Fruit fly (Drosophila melanogaster): ENCODE data around the gene CG10979.
A peak's percentile ranks its signal among the peaks of the same experiment; 100 is the strongest.

Gene CG10979

dm6 chr3R:5824456-5824855 is 30.0 kb downstream of the CG10979 start, which contains the start of the genes Sec20 and dgrn (continued):
- TF ChIP-seq CG12744 (GFP tag; optimal IDR thresholded peaks at IDR 0.05) (no peak), da (GFP tag; optimal IDR thresholded peaks at IDR 0.05) (no peak), CG14860 (GFP tag; IDR thresholded peaks at IDR 0.05; ENCODE audit: partially characterized antibody) (peak; percentile 82), Ets97D (GFP tag; optimal IDR thresholded peaks at IDR 0.05) (peak; percentile 67), odd (GFP tag; optimal IDR thresholded peaks at IDR 0.05) (no peak), twi (tag; optimal IDR thresholded peaks at IDR 0.05) (peak; percentile 60), ftz-f1 (GFP tag; optimal IDR thresholded peaks at IDR 0.05) (no peak), Hr39 (optimal IDR thresholded peaks at IDR 0.05) (no peak), Tbp (GFP tag; optimal IDR thresholded peaks at IDR 0.05) (no peak), CG14965 (GFP tag; optimal IDR thresholded peaks at IDR 0.05; ENCODE audit: borderline replicate concordance) (no peak), gce (GFP tag; IDR thresholded peaks at IDR 0.05) (no peak), CG10565 (GFP tag; optimal IDR thresholded peaks at IDR 0.05) (no peak), sens (GFP tag) (peak; percentile 86), abd-A (tag; optimal IDR thresholded peaks at IDR 0.05) (no peak), E2f2 (GFP tag; IDR thresholded peaks at IDR 0.05) (peak; percentile 69), H2.0 (GFP tag; IDR thresholded peaks at IDR 0.05) (peak; percentile 41; the same call in 1 of the 2 replicates), CG17829 (tag; optimal IDR thresholded peaks at IDR 0.05) (peak; percentile 80), bbx (GFP tag; IDR thresholded peaks at IDR 0.05; ENCODE audit: partially characterized antibody) (peak; percentile 94), Sin3A (optimal IDR thresholded peaks at IDR 0.05) (peak; percentile 40), CG11696 (GFP tag; IDR thresholded peaks at IDR 0.05) (no peak), MBD-R2 (GFP tag; IDR thresholded peaks at IDR 0.05) (peak; percentile 92), Camta (GFP tag; optimal IDR thresholded peaks at IDR 0.05) (no peak), CG13894 (tag; optimal IDR thresholded peaks at IDR 0.05) (peak; percentile 58), ems (GFP tag; optimal IDR thresholded peaks at IDR 0.05) (peak; percentile 59), CG2889 (GFP tag; IDR thresholded peaks at IDR 0.05) (no peak), chif (GFP tag; optimal IDR thresholded peaks at IDR 0.05) (no peak), toy (GFP tag; IDR thresholded peaks at IDR 0.05) (no peak; the same call in 1 of the 2 replicates), CG15514 (GFP tag; optimal IDR thresholded peaks at IDR 0.05) (peak; percentile 64), Blimp-1 (GFP tag; optimal IDR thresholded peaks at IDR 0.05) (peak; percentile 61), org-1 (GFP tag; optimal IDR thresholded peaks at IDR 0.05) (no peak), CG10959 (GFP tag; IDR thresholded peaks at IDR 0.05) (peak; percentile 28; the same call in 1 of the 2 replicates), CG31441 (GFP tag; IDR thresholded peaks at IDR 0.05) (peak; percentile 78), CG2875 (GFP tag; optimal IDR thresholded peaks at IDR 0.05) (no peak), CG16779 (GFP tag; IDR thresholded peaks at IDR 0.05) (no peak), dmrt99B (tag; optimal IDR thresholded peaks at IDR 0.05) (no peak), hkb (optimal IDR thresholded peaks at IDR 0.05) (no peak), hkb (GFP tag; IDR thresholded peaks at IDR 0.05) (peak; percentile 46; the same call in 1 of the 2 replicates), Oli (tag; optimal IDR thresholded peaks at IDR 0.05) (peak; percentile 26), psq (GFP tag; optimal IDR thresholded peaks at IDR 0.05) (peak; percentile 35), D (optimal IDR thresholded peaks at IDR 0.05) (no peak), D (GFP tag; optimal IDR thresholded peaks at IDR 0.05) (peak; percentile 24), slp2 (GFP tag; optimal IDR thresholded peaks at IDR 0.05) (no peak), nom (GFP tag; optimal IDR thresholded peaks at IDR 0.05) (no peak), CG10147 (GFP tag; optimal IDR thresholded peaks at IDR 0.05) (peak; percentile 44), slbo (GFP tag; IDR thresholded peaks at IDR 0.05) (peak; percentile 84), lmd (GFP tag; IDR thresholded peaks at IDR 0.05) (peak; percentile 30; the same call in 1 of the 2 replicates), bcd (GFP tag; optimal IDR thresholded peaks at IDR 0.05) (peak; percentile 62), Atf-2 (GFP tag; optimal IDR thresholded peaks at IDR 0.05) (no peak), Atf3 (GFP tag; optimal IDR thresholded peaks at IDR 0.05) (peak; percentile 2), stwl (tag; optimal IDR thresholded peaks at IDR 0.05) (peak; percentile 90), CG30431 (GFP tag; optimal IDR thresholded peaks at IDR 0.05) (no peak), Sry-δ (GFP tag; optimal IDR thresholded peaks at IDR 0.05) (peak; percentile 92), CG12942 (GFP tag; optimal IDR thresholded peaks at IDR 0.05) (peak; percentile 59)
